Fruit fly (Drosophila melanogaster) S2 (cell line): Measurements from ENCODE around the gene Yif1.

Source experiments
- CG8478 ChIP-seq: fragments of >200 bp; optimal IDR thresholded peaks from 2 replicates; lab custom pipeline; 2018
- CTCF ChIP-seq, 2 experiments: fragments of >200 bp; optimal IDR thresholded peaks; 2 replicates each; lab custom pipeline; 2018

DNA sequence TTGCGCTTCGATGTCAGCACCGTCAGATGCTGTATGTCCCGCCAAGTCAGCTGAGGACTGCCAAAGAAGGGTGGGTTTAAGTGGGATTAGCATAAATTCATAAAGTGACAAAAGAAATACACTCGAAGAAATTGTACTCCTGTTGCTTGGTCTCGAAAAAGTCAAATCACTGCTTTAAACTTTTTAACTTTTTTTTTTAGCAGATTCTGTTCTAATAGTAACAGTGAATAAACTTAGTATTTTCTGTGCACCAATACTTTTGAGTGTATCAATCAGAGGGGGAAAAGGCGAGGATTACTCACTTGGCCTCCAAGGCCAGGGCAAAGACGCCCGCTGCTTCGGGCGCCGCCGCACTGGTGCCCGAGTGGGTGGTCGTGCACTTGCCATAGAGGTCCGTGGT lies 17.5 kb upstream of the Yif1 start:
- no peak for TF ChIP-seq CTCF (optimal IDR thresholded peaks at IDR 0.05; lab: Kevin White, UChicago)
- no peak for TF ChIP-seq CG8478 (lab: Kevin White, UChicago)
